Fruit fly (Drosophila melanogaster): ENCODE measurements around the gene mei-38.
A peak's percentile ranks its signal among the peaks of the same experiment; 100 is the strongest.

The mei-38 gene

DNA sequence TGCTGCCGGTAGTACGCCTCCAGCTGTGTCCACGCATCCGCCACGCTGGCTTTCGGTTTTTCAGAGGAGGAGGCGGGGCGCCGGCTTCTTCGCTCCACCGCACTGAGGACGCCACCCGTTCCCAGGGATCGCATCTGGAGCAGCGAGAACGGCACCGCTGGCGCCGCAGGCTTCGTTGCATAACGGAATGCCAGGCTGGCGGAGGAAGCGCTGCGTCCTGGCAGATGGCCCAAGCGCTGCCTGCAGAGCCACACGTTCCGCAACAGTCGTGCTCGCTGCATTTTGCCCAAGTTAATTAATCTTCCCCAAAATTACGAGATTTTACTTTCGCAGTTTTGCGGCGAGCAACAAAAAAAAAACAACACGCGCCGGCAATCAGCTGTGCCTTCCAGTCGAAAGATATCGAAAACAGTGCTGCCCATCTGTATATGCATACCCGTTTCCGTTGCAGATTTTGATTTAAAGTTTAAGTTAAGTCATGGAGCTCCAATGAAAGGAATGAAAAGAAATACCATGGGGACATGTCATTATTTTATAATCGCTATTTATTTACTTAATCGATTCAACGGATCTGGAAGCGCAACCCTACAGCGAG lies 16.5 kb upstream of the mei-38 start, which contains the start of gene Lrpprc2 (continued):
- TF ChIP-seq Dp (GFP tag; optimal IDR thresholded peaks at IDR 0.05) (peak; percentile 59), Hey (tag; optimal IDR thresholded peaks at IDR 0.05) (no peak), CG7987 (GFP tag; optimal IDR thresholded peaks at IDR 0.05) (peak; percentile 17), Ptx1 (GFP tag; IDR thresholded peaks at IDR 0.05) (no peak), nerfin-1 (tag; optimal IDR thresholded peaks at IDR 0.05) (no peak), BEAF-32 (GFP tag; optimal IDR thresholded peaks at IDR 0.05) (peak; percentile 14), dm (GFP tag; optimal IDR thresholded peaks at IDR 0.05) (peak; percentile 24), pzg (GFP tag; optimal IDR thresholded peaks at IDR 0.05) (peak; percentile 36), E2f2 (GFP tag; IDR thresholded peaks at IDR 0.05) (peak; percentile 72), CTCF (GFP tag; optimal IDR thresholded peaks at IDR 0.05) (peak; percentile 35), CG34422 (GFP tag; IDR thresholded peaks at IDR 0.05) (peak; percentile 52; the same call in 1 of the 3 replicates), CG5245 (GFP tag; optimal IDR thresholded peaks at IDR 0.05) (no peak)

DNA sequence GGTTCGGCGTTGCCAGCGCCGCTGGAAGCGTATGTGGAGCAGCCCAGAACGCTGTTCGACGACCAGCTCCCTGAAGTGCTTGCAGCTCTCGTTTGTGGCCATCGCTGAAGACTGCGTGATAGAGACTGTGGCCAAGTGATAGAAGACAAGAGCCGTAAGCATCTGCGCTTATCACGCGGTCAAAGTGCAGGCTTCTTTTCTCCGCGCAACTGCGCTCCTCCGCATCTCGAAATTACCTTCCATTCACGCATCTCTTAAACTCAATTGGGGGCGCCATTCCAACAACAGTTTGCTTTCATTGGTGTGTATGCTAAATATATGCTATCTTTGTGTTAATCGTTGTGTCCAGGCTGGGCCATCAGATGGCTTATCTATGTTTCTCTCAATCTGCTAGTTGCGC lies 15.3 kb upstream of the mei-38 start, which contains the start of gene CG14787:
TSS of gene CG14787 (minus strand) at position 133 of the 400 bp plus-strand sequence.
- TF ChIP-seq nom (GFP tag; optimal IDR thresholded peaks at IDR 0.05), result peak; percentile 58
- TF ChIP-seq Drgx (GFP tag; IDR thresholded peaks at IDR 0.05), result 0 out of 2 replicates have a peak, but pooled peaks have one; percentile 37
- no peak for TF ChIP-seq Fer2 (tag; optimal IDR thresholded peaks at IDR 0.05)
- TF ChIP-seq tap (tag; optimal IDR thresholded peaks at IDR 0.05), result no peak
- peak in 1 of 2 experiments; percentile 52 for TF ChIP-seq Pdp1 (GFP tag; optimal IDR thresholded peaks at IDR 0.05)

DNA sequence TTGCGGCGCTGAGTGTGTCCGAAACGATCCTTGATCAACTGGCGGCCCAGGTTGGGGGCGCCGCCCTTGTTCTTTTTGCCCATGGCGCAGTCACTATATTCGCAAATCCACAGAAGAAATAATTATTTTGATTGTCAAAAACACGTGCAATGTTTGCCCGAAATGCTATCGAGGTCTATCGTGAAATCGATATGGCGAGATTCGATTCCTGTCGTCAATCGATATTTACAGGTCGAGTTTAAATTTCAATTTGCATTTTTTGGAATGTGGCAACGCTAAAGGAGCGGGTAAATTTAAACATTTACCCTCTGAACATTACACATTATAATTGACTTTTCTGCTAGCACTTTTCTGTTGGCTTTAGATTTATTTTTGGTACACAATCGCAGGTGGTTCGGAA lies 12.8 kb upstream of the mei-38 start, which contains the start of gene Ns3:
TSS of gene Ns3 (minus strand) at position 188 of the 400 bp plus-strand sequence.
- TF ChIP-seq Doc3 (GFP tag; IDR thresholded peaks at IDR 0.05; ENCODE audit: partially characterized antibody), result peak; percentile 72
- TF ChIP-seq CG2116 (GFP tag; optimal IDR thresholded peaks at IDR 0.05), result peak; percentile 82
- peak; percentile 82 for TF ChIP-seq CG16813 (GFP tag; IDR thresholded peaks at IDR 0.05; ENCODE audit: partially characterized antibody)
- TF ChIP-seq Mrtf (GFP tag; IDR thresholded peaks at IDR 0.05), result no peak
- TF ChIP-seq CG13424 (tag; optimal IDR thresholded peaks at IDR 0.05), result no peak
- TF ChIP-seq CG4617 (GFP tag; optimal IDR thresholded peaks at IDR 0.05; ENCODE audit: borderline replicate concordance), result peak; percentile 9
- TF ChIP-seq Opbp (GFP tag; IDR thresholded peaks at IDR 0.05; ENCODE audit: partially characterized antibody), result peak; percentile 86
- TF ChIP-seq Scr (GFP tag; IDR thresholded peaks at IDR 0.05; ENCODE audit: partially characterized antibody), result peak; percentile 75
- no peak for TF ChIP-seq fd102C (GFP tag; optimal IDR thresholded peaks at IDR 0.05)
- peak; percentile 27 for TF ChIP-seq phol (tag; optimal IDR thresholded peaks at IDR 0.05)
- no peak for TF ChIP-seq CG9876 (GFP tag; optimal IDR thresholded peaks at IDR 0.05)
- TF ChIP-seq CG5180 (GFP tag; optimal IDR thresholded peaks at IDR 0.05), result no peak
- TF ChIP-seq so (GFP tag; IDR thresholded peaks at IDR 0.05), result no peak
- no peak for TF ChIP-seq abd-A (tag; optimal IDR thresholded peaks at IDR 0.05)
- no peak for TF ChIP-seq NC2α (GFP tag; optimal IDR thresholded peaks at IDR 0.05)
- no peak for TF ChIP-seq org-1 (GFP tag; optimal IDR thresholded peaks at IDR 0.05)
- no peak for TF ChIP-seq CG17186 (GFP tag; optimal IDR thresholded peaks at IDR 0.05)
- TF ChIP-seq Myb (GFP tag; optimal IDR thresholded peaks at IDR 0.05), result peak; percentile 62
- no peak for TF ChIP-seq Sox100B (GFP tag; optimal IDR thresholded peaks at IDR 0.05)
- peak; percentile 49; the same call in 1 of the 2 replicates for TF ChIP-seq CG2129 (GFP tag; IDR thresholded peaks at IDR 0.05; ENCODE audit: partially characterized antibody)
- no peak for TF ChIP-seq CG13296 (GFP tag; optimal IDR thresholded peaks at IDR 0.05)
- TF ChIP-seq CG9609 (GFP tag; optimal IDR thresholded peaks at IDR 0.05), result no peak
- TF ChIP-seq CG10321 (GFP tag; IDR thresholded peaks at IDR 0.05), result no peak
- TF ChIP-seq HLH4C (GFP tag; IDR thresholded peaks at IDR 0.05; ENCODE audit: partially characterized antibody), result peak; percentile 94
- TF ChIP-seq Drgx (GFP tag; IDR thresholded peaks at IDR 0.05), result no peak
- peak; percentile 87 for TF ChIP-seq pzg (GFP tag; optimal IDR thresholded peaks at IDR 0.05)
- no peak for TF ChIP-seq CG3163 (GFP tag; optimal IDR thresholded peaks at IDR 0.05)
- no peak for TF ChIP-seq twi (tag; optimal IDR thresholded peaks at IDR 0.05)
- no peak for TF ChIP-seq Blimp-1 (GFP tag; optimal IDR thresholded peaks at IDR 0.05)
- TF ChIP-seq GATAe (GFP tag; conservative IDR thresholded peaks at IDR 0.05), result no peak
- TF ChIP-seq cg (GFP tag; optimal IDR thresholded peaks at IDR 0.05), result peak; percentile 1
